Worm (Caenorhabditis elegans) whole organism, L2 larva: ENCODE data around the gene abi-1.
A peak's percentile ranks its signal among the peaks of the same experiment; 100 is the strongest.

ENCODE experiments used
- C34F6.9 ChIP-seq: fragments of 150-350 bp; optimal IDR thresholded peaks from 2 replicates; lab custom pipeline; 2014; ENCODE audit warnings: missing biosample characterization, missing genetic modification characterization
- ZK546.5 ChIP-seq: sonication (generic microtip); optimal IDR thresholded peaks from 2 replicates; lab custom pipeline; 2017; ENCODE audit warnings: missing biosample characterization, missing genetic modification characterization
- fos-1 ChIP-seq: fragments of 150-350 bp; optimal IDR thresholded peaks from 2 replicates; lab custom pipeline; 2014; ENCODE audit warnings: missing biosample characterization, missing genetic modification characterization
- gmeb-1 ChIP-seq: fragments of 150-350 bp; optimal IDR thresholded peaks from 2 replicates; lab custom pipeline; 2014; ENCODE audit warnings: missing biosample characterization, missing genetic modification characterization
- mdl-1 ChIP-seq, 2 experiments: fragments of 150-350 bp in 1 of 2; sonication (generic microtip) in 1 of 2; optimal IDR thresholded peaks; 2 replicates each; lab custom pipeline; 2017; ENCODE audit warnings: missing biosample characterization in 2 of 2, missing genetic modification characterization in 2 of 2
- nhr-237 ChIP-seq: fragments of 150-350 bp; optimal IDR thresholded peaks from 2 replicates; lab custom pipeline; 2014; ENCODE audit warnings: missing biosample characterization, missing genetic modification characterization
- nhr-77 ChIP-seq: fragments of 150-350 bp; optimal IDR thresholded peaks from 2 replicates; lab custom pipeline; 2014; ENCODE audit warnings: missing biosample characterization, missing genetic modification characterization
- sma-3 ChIP-seq: sonication (generic microtip); optimal IDR thresholded peaks from 2 replicates; lab custom pipeline; 2016; ENCODE audit warnings: missing genetic modification reagents, missing genetic modification characterization, missing compliant biosample characterization
- snpc-4 ChIP-seq: fragments of 150-350 bp; optimal IDR thresholded peaks from 2 replicates; lab custom pipeline; 2014; ENCODE audit warnings: missing biosample characterization, missing genetic modification characterization
- unc-39 ChIP-seq: fragments of 150-350 bp; optimal IDR thresholded peaks from 2 replicates; lab custom pipeline; 2014; ENCODE audit warnings: missing biosample characterization, missing genetic modification characterization
- unc-62 ChIP-seq: fragments of 150-350 bp; optimal IDR thresholded peaks from 2 replicates; lab custom pipeline; 2014; ENCODE audit warnings: missing biosample characterization, missing genetic modification reagents, missing genetic modification characterization
- ztf-11 ChIP-seq: sonication (generic microtip); optimal IDR thresholded peaks from 2 replicates; lab custom pipeline; 2017; ENCODE audit warnings: missing biosample characterization, missing genetic modification characterization

ce11 chrIII:5642692-5643091 is 49.8 kb downstream of the abi-1 start:
- TF ChIP-seq unc-39, result no peak
- no peak for TF ChIP-seq sma-3 (GFP tag; lab: Kevin White, UChicago)
- no peak for TF ChIP-seq snpc-4
- no peak for TF ChIP-seq unc-62 (GFP tag; lab: Kevin White, UChicago)
- TF ChIP-seq nhr-77, result no peak
- TF ChIP-seq C34F6.9 (tag; lab: Kevin White, UChicago), result peak; percentile 30
- no peak for TF ChIP-seq gmeb-1 (tag; lab: Kevin White, UChicago)
- TF ChIP-seq ztf-11 (tag; lab: Kevin White, UChicago), result no peak
- TF ChIP-seq ZK546.5, result no peak
- TF ChIP-seq nhr-237 (tag; lab: Kevin White, UChicago), result no peak
- no peak for TF ChIP-seq fos-1
- TF ChIP-seq mdl-1 (tag; optimal IDR thresholded peaks at IDR 0.05; lab: Kevin White, UChicago), result no peak
